Fruit fly (Drosophila melanogaster) ovary, adult (tissue): ENCODE measurements around the gene CG17109.

Source experiments
- CG17801 ChIP-seq: fragments of 200-800 bp; optimal IDR thresholded peaks from 2 replicates; lab custom pipeline; 2019; ENCODE audit warnings: missing biosample characterization, mild to moderate bottlenecking, missing genetic modification characterization, moderate library complexity; ENCODE audit not compliant: partially characterized antibody

The CG17109 gene

dm6 chr3R:23081265-23081664 lies 14.2 kb upstream of the CG17109 start:
- no peak for TF ChIP-seq CG17801 (GFP tag; lab: Kevin White, UChicago)

- no peak for TF ChIP-seq CG17801 (GFP tag; lab: Kevin White, UChicago)
Observed at dm6 chr3R:23088252-23088651, 7.2 kb upstream of the CG17109 start.

- peak; percentile 46 for TF ChIP-seq CG17801 (GFP tag; lab: Kevin White, UChicago)
Observed at dm6 chr3R:23091586-23092228, 3.8 kb upstream of the CG17109 start, which contains the start of the genes CG17110 and CG6726. Gene CG17110, plus strand, starts transcription at chr3R:23091724. Gene CG6726, plus strand, starts transcription at chr3R:23091724.

- TF ChIP-seq CG17801 (GFP tag; lab: Kevin White, UChicago) = no peak
Observed at dm6 chr3R:23097197-23097809, 1.8 kb downstream of the CG17109 start, which contains the start of gene CG6733. Gene CG6733, plus strand, starts transcription at chr3R:23097728.

- no peak for TF ChIP-seq CG17801 (GFP tag; lab: Kevin White, UChicago)
Observed at dm6 chr3R:23099233-23099632, 3.7 kb downstream of the CG17109 start, which contains the start of gene CG6738. Gene CG6738, plus strand, starts transcription at chr3R:23099533.

- no peak for TF ChIP-seq CG17801 (GFP tag; lab: Kevin White, UChicago)
Observed at dm6 chr3R:23110724-23111123, 15.2 kb downstream of the CG17109 start.

- TF ChIP-seq CG17801 (GFP tag; lab: Kevin White, UChicago) = no peak
Observed at dm6 chr3R:23112680-23113362, 17.3 kb downstream of the CG17109 start, which contains the start of gene Cow. Gene Cow, minus strand, starts transcription at chr3R:23112730.

- TF ChIP-seq CG17801 (GFP tag; lab: Kevin White, UChicago) = no peak
Observed at dm6 chr3R:23117683-23118470, 22.4 kb downstream of the CG17109 start, which contains the start of the genes Rassf and CenB1A. Gene Rassf, minus strand, starts transcription at chr3R:23117931. Gene CenB1A, plus strand, starts transcription at chr3R:23118400.

- TF ChIP-seq CG17801 (GFP tag; lab: Kevin White, UChicago) = no peak
Observed at dm6 chr3R:23119873-23120272, 24.4 kb downstream of the CG17109 start.

- no peak for TF ChIP-seq CG17801 (GFP tag; lab: Kevin White, UChicago)
Observed at dm6 chr3R:23120933-23121332, 25.4 kb downstream of the CG17109 start.

dm6 chr3R:23126241-23127022 lies 30.9 kb downstream of the CG17109 start, which contains the start of gene CG31365:
Gene CG31365, minus strand, starts transcription at chr3R:23126422.
- no peak for TF ChIP-seq CG17801 (GFP tag; lab: Kevin White, UChicago)

- TF ChIP-seq CG17801 (GFP tag; lab: Kevin White, UChicago) = no peak
Observed at dm6 chr3R:23127796-23128195, 32.3 kb downstream of the CG17109 start, which contains the start of gene CG31457. Gene CG31457, minus strand, starts transcription at chr3R:23127981.

- no peak for TF ChIP-seq CG17801 (GFP tag; lab: Kevin White, UChicago)
Observed at dm6 chr3R:23129617-23130016, 34.1 kb downstream of the CG17109 start.

- no peak for TF ChIP-seq CG17801 (GFP tag; lab: Kevin White, UChicago)
Observed at dm6 chr3R:23130181-23130580, 34.7 kb downstream of the CG17109 start.
